Fruit fly (Drosophila melanogaster) whole organism, embryonic: ENCODE results near the gene CG34248.
A peak's percentile ranks its signal among the peaks of the same experiment; 100 is the strongest.

ENCODE experiments used
- B-H2 ChIP-seq: fragments of 200-800 bp; sonication (Bioruptor generic); optimal IDR thresholded peaks from 2 replicates; lab custom pipeline; 2018; ENCODE audit warnings: missing biosample characterization, mild to moderate bottlenecking, missing genetic modification characterization
- Bdp1 ChIP-seq: fragments of 200-800 bp; sonication (Bioruptor generic); optimal IDR thresholded peaks from 3 replicates; lab custom pipeline; 2016; ENCODE audit warnings: missing biosample characterization, missing genetic modification characterization
- Bgb ChIP-seq: fragments of 200-800 bp; sonication (Bioruptor generic); IDR thresholded peaks from 2 replicates; pipeline ENCODE4 v1.3.6; 2022; ENCODE audit warnings: missing biosample characterization, missing genetic modification characterization; ENCODE audit not compliant: partially characterized antibody
- CG1024 ChIP-seq: fragments of 200-800 bp; sonication (Bioruptor generic); IDR thresholded peaks from 2 replicates; pipeline ENCODE4 v1.3.6; 2022; ENCODE audit warnings: missing biosample characterization, missing genetic modification characterization
- CG10462 ChIP-seq: fragments of 200-800 bp; sonication (Bioruptor generic); optimal IDR thresholded peaks from 2 replicates; lab custom pipeline; 2016; ENCODE audit warnings: missing biosample characterization, missing genetic modification characterization
- CG11247 ChIP-seq: fragments of 200-800 bp; sonication (Bioruptor generic); IDR thresholded peaks from 2 replicates; pipeline ENCODE4 v1.3.6; 2022; ENCODE audit warnings: missing biosample characterization, missing genetic modification characterization
- CG12299 ChIP-seq: fragments of 200-800 bp; sonication (Bioruptor generic); optimal IDR thresholded peaks from 2 replicates; lab custom pipeline; 2018; ENCODE audit warnings: missing biosample characterization, mild to moderate bottlenecking, missing genetic modification characterization
- CG13775 ChIP-seq: fragments of 200-800 bp; sonication (Bioruptor generic); optimal IDR thresholded peaks from 3 replicates; lab custom pipeline; 2017; ENCODE audit warnings: missing biosample characterization, mild to moderate bottlenecking, missing genetic modification characterization
- CG15269 ChIP-seq: fragments of 200-800 bp; sonication (Bioruptor generic); optimal IDR thresholded peaks from 2 replicates; lab custom pipeline; 2018; ENCODE audit warnings: missing biosample characterization, mild to moderate bottlenecking, missing genetic modification characterization, moderate library complexity
- CG15479 ChIP-seq: fragments of 200-800 bp; sonication (Bioruptor generic); optimal IDR thresholded peaks from 3 replicates; lab custom pipeline; 2019; ENCODE audit warnings: missing biosample characterization, mild to moderate bottlenecking, missing genetic modification characterization, moderate library complexity
- CG17361 ChIP-seq: fragments of 200-800 bp; sonication (Bioruptor generic); IDR thresholded peaks from 3 replicates; pipeline ENCODE4 v1.3.6; 2022; ENCODE audit warnings: missing biosample characterization, missing genetic modification characterization
- CG2120 ChIP-seq: fragments of 200-800 bp; sonication (Bioruptor generic); optimal IDR thresholded peaks from 3 replicates; lab custom pipeline; 2016; ENCODE audit warnings: missing biosample characterization, missing genetic modification characterization
- CG31224 ChIP-seq: fragments of 200-800 bp; sonication (Bioruptor generic); IDR thresholded peaks from 2 replicates; pipeline ENCODE4 v1.3.6; 2022; ENCODE audit warnings: missing biosample characterization, missing genetic modification characterization
- CG32772 ChIP-seq: fragments of 200-800 bp; sonication (Bioruptor generic); IDR thresholded peaks from 2 replicates; pipeline ENCODE4 v1.3.6; 2022; ENCODE audit warnings: missing biosample characterization, missing genetic modification characterization
- CG34422 ChIP-seq: fragments of 200-800 bp; sonication (Bioruptor generic); IDR thresholded peaks from 3 replicates; pipeline ENCODE4 v1.3.6; 2022; ENCODE audit warnings: missing biosample characterization, missing genetic modification characterization
- CG3726 ChIP-seq: fragments of 200-800 bp; sonication (Bioruptor generic); IDR thresholded peaks from 3 replicates; pipeline ENCODE4, ENCODE4 v1.3.6; 2022; ENCODE audit warnings: missing biosample characterization, missing genetic modification characterization
- CG4282 ChIP-seq: fragments of 200-800 bp; sonication (Bioruptor generic); optimal IDR thresholded peaks from 2 replicates; lab custom pipeline; 2016; ENCODE audit warnings: missing biosample characterization, missing genetic modification characterization
- CG43689 ChIP-seq: fragments of 200-800 bp; sonication (Bioruptor generic); IDR thresholded peaks from 2 replicates; pipeline ENCODE4 v1.3.6; 2022; ENCODE audit warnings: missing biosample characterization, missing genetic modification characterization
- CG4730 ChIP-seq: fragments of 200-800 bp; sonication (Bioruptor generic); IDR thresholded peaks from 2 replicates; pipeline ENCODE4 v1.3.6; 2022; ENCODE audit warnings: missing biosample characterization, missing genetic modification characterization
- CG6683 ChIP-seq: fragments of 200-800 bp; sonication (Bioruptor generic); optimal IDR thresholded peaks from 2 replicates; lab custom pipeline; 2017; ENCODE audit warnings: missing biosample characterization, mild to moderate bottlenecking, missing genetic modification characterization, missing genetic modification reagents
- CG6765 ChIP-seq: fragments of 200-800 bp; sonication (Bioruptor generic); optimal IDR thresholded peaks from 3 replicates; lab custom pipeline; 2017; ENCODE audit warnings: missing biosample characterization, mild to moderate bottlenecking, missing genetic modification characterization
- CG6854 ChIP-seq: fragments of 200-800 bp; sonication (Bioruptor generic); optimal IDR thresholded peaks from 3 replicates; lab custom pipeline; 2017; ENCODE audit warnings: missing biosample characterization, mild to moderate bottlenecking, missing genetic modification characterization
- CG7987 ChIP-seq: fragments of 200-800 bp; sonication (Bioruptor generic); optimal IDR thresholded peaks from 2 replicates; lab custom pipeline; 2018; ENCODE audit warnings: missing biosample characterization, mild to moderate bottlenecking, missing genetic modification characterization, moderate library complexity
- CTCF ChIP-seq: fragments of 200-800 bp; sonication (Bioruptor generic); optimal IDR thresholded peaks from 2 replicates; lab custom pipeline; 2017; ENCODE audit warnings: missing biosample characterization, mild to moderate bottlenecking, missing genetic modification characterization, moderate library complexity
- CrebB ChIP-seq: fragments of 200-800 bp; sonication (Bioruptor generic); optimal IDR thresholded peaks from 3 replicates; lab custom pipeline; 2018; ENCODE audit warnings: missing biosample characterization, mild to moderate bottlenecking, missing genetic modification characterization
- Dref ChIP-seq: fragments of 200-800 bp; sonication (Bioruptor generic); IDR thresholded peaks from 2 replicates; pipeline ENCODE4 v1.3.6; 2022; ENCODE audit warnings: missing biosample characterization, missing genetic modification characterization
- Hand ChIP-seq: fragments of 200-800 bp; sonication (Bioruptor generic); optimal IDR thresholded peaks from 2 replicates; lab custom pipeline; 2017; ENCODE audit warnings: mild to moderate bottlenecking, missing biosample characterization, missing genetic modification reagents, missing genetic modification characterization
- Hr3 ChIP-seq: fragments of 200-800 bp; sonication (Bioruptor generic); optimal IDR thresholded peaks from 3 replicates; lab custom pipeline; 2016; ENCODE audit warnings: missing biosample characterization, missing genetic modification characterization
- Poxn ChIP-seq: fragments of 200-800 bp; sonication (Bioruptor generic); IDR thresholded peaks from 2 replicates; pipeline ENCODE4 v1.3.6; 2022; ENCODE audit warnings: missing biosample characterization, missing genetic modification characterization
- az2 ChIP-seq: fragments of 200-800 bp; sonication (Bioruptor generic); optimal IDR thresholded peaks from 3 replicates; lab custom pipeline; 2016; ENCODE audit warnings: missing biosample characterization, missing genetic modification characterization
- bcd ChIP-seq: fragments of 200-800 bp; sonication (Bioruptor generic); optimal IDR thresholded peaks from 2 replicates; lab custom pipeline; 2017; ENCODE audit warnings: missing biosample characterization, mild to moderate bottlenecking, missing genetic modification characterization
- cato ChIP-seq: fragments of 200-800 bp; sonication (Bioruptor generic); optimal IDR thresholded peaks from 2 replicates; lab custom pipeline; 2016; ENCODE audit warnings: missing biosample characterization, missing genetic modification characterization, borderline replicate concordance
- dan ChIP-seq: fragments of 200-800 bp; sonication (Bioruptor generic); IDR thresholded peaks from 2 replicates; pipeline ENCODE4 v1.3.6; 2022; ENCODE audit warnings: missing biosample characterization, missing genetic modification characterization
- grau ChIP-seq: fragments of 200-800 bp; optimal IDR thresholded peaks from 3 replicates; lab custom pipeline; 2019; ENCODE audit warnings: missing biosample characterization, mild to moderate bottlenecking, missing genetic modification characterization, moderate library complexity
- hb ChIP-seq: fragments of 200-800 bp; sonication (Bioruptor generic); IDR thresholded peaks from 3 replicates; pipeline ENCODE4 v1.3.6; 2022; ENCODE audit warnings: missing biosample characterization, missing genetic modification characterization; ENCODE audit not compliant: partially characterized antibody
- inv ChIP-seq: fragments of 200-800 bp; sonication (Bioruptor generic); IDR thresholded peaks from 2 replicates; pipeline ENCODE4 v1.3.6; 2022; ENCODE audit warnings: missing biosample characterization, missing genetic modification characterization; ENCODE audit not compliant: partially characterized antibody
- kah ChIP-seq: fragments of 200-800 bp; sonication (Bioruptor generic); optimal IDR thresholded peaks from 2 replicates; lab custom pipeline; 2018; ENCODE audit warnings: missing biosample characterization, mild to moderate bottlenecking, missing genetic modification characterization
- lab ChIP-seq: fragments of 200-800 bp; sonication (Bioruptor generic); optimal IDR thresholded peaks from 3 replicates; lab custom pipeline; 2017; ENCODE audit warnings: missing biosample characterization, missing genetic modification characterization, mild to moderate bottlenecking, moderate library complexity, missing genetic modification reagents
- lilli ChIP-seq: fragments of 200-800 bp; sonication (Bioruptor generic); optimal IDR thresholded peaks from 3 replicates; lab custom pipeline; 2016; ENCODE audit warnings: missing biosample characterization, missing genetic modification characterization
- lola ChIP-seq, 3 experiments: fragments of >200 bp in 2 of 3; fragments of 200-800 bp in 1 of 3; sonication (Bioruptor generic) in 1 of 3; optimal IDR thresholded peaks; 2 replicates each; lab custom pipeline; 2017 to 2019; ENCODE audit warnings: missing biosample characterization in 3 of 3, missing genetic modification characterization in 3 of 3, mild to moderate bottlenecking in 1 of 3, moderate library complexity in 1 of 3
- nau ChIP-seq: fragments of 200-800 bp; sonication (Bioruptor generic); optimal IDR thresholded peaks from 3 replicates; lab custom pipeline; 2017; ENCODE audit warnings: missing biosample characterization, mild to moderate bottlenecking, missing genetic modification characterization, missing genetic modification reagents
- org-1 ChIP-seq: fragments of 200-800 bp; sonication (Bioruptor generic); optimal IDR thresholded peaks from 2 replicates; lab custom pipeline; 2017; ENCODE audit warnings: missing biosample characterization, missing genetic modification characterization
- peb ChIP-seq: fragments of 200-800 bp; sonication (Bioruptor generic); IDR thresholded peaks from 2 replicates; pipeline ENCODE4 v1.3.6; 2022; ENCODE audit warnings: missing biosample characterization, missing genetic modification characterization
- pho ChIP-seq: fragments of 200-800 bp; sonication (Bioruptor generic); optimal IDR thresholded peaks from 2 replicates; lab custom pipeline; 2016; ENCODE audit warnings: missing biosample characterization, missing genetic modification characterization
- pita ChIP-seq: fragments of 200-800 bp; sonication (Bioruptor generic); optimal IDR thresholded peaks from 2 replicates; lab custom pipeline; 2017; ENCODE audit warnings: missing biosample characterization, mild to moderate bottlenecking, missing genetic modification characterization
- ranshi ChIP-seq: fragments of 200-800 bp; sonication (Bioruptor generic); IDR thresholded peaks from 2 replicates; pipeline ENCODE4 v1.3.6; 2022; ENCODE audit warnings: missing biosample characterization, missing genetic modification characterization
- sc ChIP-seq, 3 experiments: fragments of >200 bp in 2 of 3; fragments of 200-800 bp in 1 of 3; sonication (Bioruptor generic) in 1 of 3; optimal IDR thresholded peaks; 2 replicates in 2 of 3; 3 replicates in 1 of 3; lab custom pipeline; 2017; ENCODE audit warnings: mild to moderate bottlenecking in 1 of 3, missing biosample characterization in 1 of 3, missing genetic modification characterization in 1 of 3, missing genetic modification reagents in 1 of 3
- sd ChIP-seq: fragments of 200-800 bp; sonication (Bioruptor generic); optimal IDR thresholded peaks from 3 replicates; lab custom pipeline; 2018; ENCODE audit warnings: missing biosample characterization, mild to moderate bottlenecking, missing genetic modification characterization, moderate library complexity
- stc ChIP-seq: fragments of 200-800 bp; sonication (Bioruptor generic); IDR thresholded peaks from 2 replicates; pipeline ENCODE4 v1.3.6; 2022; ENCODE audit warnings: missing biosample characterization, missing genetic modification characterization
- tgo ChIP-seq: fragments of 200-800 bp; sonication (Bioruptor generic); IDR thresholded peaks from 3 replicates; pipeline ENCODE4 v1.3.6; 2022; ENCODE audit warnings: missing biosample characterization, missing genetic modification characterization
- wek ChIP-seq: fragments of 200-800 bp; sonication (Bioruptor generic); optimal IDR thresholded peaks from 3 replicates; lab custom pipeline; 2018; ENCODE audit warnings: missing biosample characterization, mild to moderate bottlenecking, missing genetic modification characterization, moderate library complexity

Gene CG34248

dm6 chr3L:16289067-16289466 lies 18.4 kb upstream of the CG34248 start (continued):
- TF ChIP-seq inv (GFP tag; lab: Robert Waterston, UW) (no peak), pho (no peak), Hand (GFP tag; lab: Kevin White, UChicago) (no peak), CG4730 (GFP tag; lab: Robert Waterston, UW) (peak; percentile 50; the same call in 1 of the 2 replicates), hb (GFP tag; lab: Robert Waterston, UW) (no peak), CG4282 (GFP tag; lab: Kevin White, UChicago) (no peak), CG31224 (GFP tag; lab: Robert Waterston, UW) (no peak), Hr3 (GFP tag; lab: Kevin White, UChicago) (peak; percentile 24), peb (GFP tag; lab: Robert Waterston, UW) (no peak), CG15479 (GFP tag; lab: Kevin White, UChicago) (no peak), ranshi (GFP tag; lab: Robert Waterston, UW) (0 out of 2 replicates have a peak, but pooled peaks have one; percentile 28), CG32772 (GFP tag; lab: Robert Waterston, UW) (0 out of 2 replicates have a peak, but pooled peaks have one; percentile 25), lab (peak; percentile 19), kah (GFP tag; lab: Kevin White, UChicago) (no peak), CG6854 (no peak), Poxn (GFP tag; lab: Robert Waterston, UW) (no peak), cato (GFP tag; lab: Kevin White, UChicago) (no peak), wek (GFP tag; lab: Kevin White, UChicago) (no peak), sc (optimal IDR thresholded peaks at IDR 0.05; lab: Kevin White, UChicago) (no peak), sc (GFP tag; optimal IDR thresholded peaks at IDR 0.05; lab: Kevin White, UChicago) (no peak), pita (GFP tag; lab: Kevin White, UChicago) (no peak), grau (no peak), CG43689 (GFP tag; lab: Robert Waterston, UW) (no peak), Dref (no peak), CG1024 (no peak), CG17361 (GFP tag; lab: Robert Waterston, UW) (no peak), CG15269 (peak; percentile 67), Bgb (GFP tag; lab: Robert Waterston, UW) (no peak), CG12299 (no peak), CTCF (GFP tag; lab: Kevin White, UChicago) (no peak), bcd (no peak), CG3726 (no peak), CG13775 (GFP tag; lab: Kevin White, UChicago) (peak; percentile 11), CG2120 (no peak), CG10462 (no peak), stc (0 out of 2 replicates have a peak, but pooled peaks have one; percentile 26), lola (GFP tag; optimal IDR thresholded peaks at IDR 0.05; lab: Kevin White, UChicago) (no peak), CG34422 (GFP tag; lab: Robert Waterston, UW) (peak; percentile 50; the same call in 1 of the 3 replicates), sd (tag; lab: Kevin White, UChicago) (no peak), dan (GFP tag; lab: Robert Waterston, UW) (no peak), CG7987 (GFP tag; lab: Kevin White, UChicago) (no peak), tgo (GFP tag; lab: Robert Waterston, UW) (peak; percentile 43; the same call in 1 of the 3 replicates), CG11247 (GFP tag; lab: Robert Waterston, UW) (no peak), CG6765 (no peak), CG6683 (GFP tag; lab: Kevin White, UChicago) (no peak), lilli (GFP tag; lab: Kevin White, UChicago) (no peak), CrebB (tag; lab: Kevin White, UChicago) (no peak), nau (no peak), B-H2 (GFP tag; lab: Kevin White, UChicago) (no peak), az2 (peak; percentile 31), Bdp1 (GFP tag; lab: Kevin White, UChicago) (no peak), org-1 (GFP tag; lab: Kevin White, UChicago) (no peak)
